Fruit fly (Drosophila melanogaster) whole organism, embryonic: Measurements from ENCODE around the gene CG42585.

Source experiments
- Adf1 ChIP-seq: fragments of 200-800 bp; sonication (Bioruptor generic); IDR thresholded peaks from 2 replicates; pipeline ENCODE4 v1.3.6; 2022; ENCODE audit warnings: missing biosample characterization, missing genetic modification characterization
- Awh ChIP-seq: fragments of 200-800 bp; sonication (Bioruptor generic); IDR thresholded peaks from 2 replicates; pipeline ENCODE4, ENCODE4 v1.3.6; 2022; ENCODE audit warnings: missing biosample characterization, missing genetic modification characterization
- CG10267 ChIP-seq: fragments of 200-800 bp; sonication (Bioruptor generic); optimal IDR thresholded peaks from 2 replicates; lab custom pipeline; 2018; ENCODE audit warnings: missing biosample characterization, mild to moderate bottlenecking, missing genetic modification characterization, moderate library complexity
- CG10462 ChIP-seq: fragments of 200-800 bp; sonication (Bioruptor generic); optimal IDR thresholded peaks from 2 replicates; lab custom pipeline; 2016; ENCODE audit warnings: missing biosample characterization, missing genetic modification characterization
- CG11560 ChIP-seq: fragments of 200-800 bp; sonication (Bioruptor generic); IDR thresholded peaks from 3 replicates; pipeline ENCODE4 v1.3.6; 2022; ENCODE audit warnings: missing biosample characterization, missing genetic modification characterization
- CG12155 ChIP-seq: fragments of 200-800 bp; sonication (Bioruptor generic); optimal IDR thresholded peaks from 3 replicates; lab custom pipeline; 2016; ENCODE audit warnings: missing biosample characterization, missing genetic modification characterization
- CG12659 ChIP-seq: fragments of 200-800 bp; sonication (Bioruptor generic); optimal IDR thresholded peaks from 3 replicates; lab custom pipeline; 2017; ENCODE audit warnings: mild to moderate bottlenecking, missing biosample characterization, missing genetic modification reagents, missing genetic modification characterization
- CG13775 ChIP-seq: fragments of 200-800 bp; sonication (Bioruptor generic); optimal IDR thresholded peaks from 3 replicates; lab custom pipeline; 2017; ENCODE audit warnings: missing biosample characterization, mild to moderate bottlenecking, missing genetic modification characterization
- CG15073 ChIP-seq: fragments of 200-800 bp; sonication (Bioruptor generic); optimal IDR thresholded peaks from 2 replicates; lab custom pipeline; 2016; ENCODE audit warnings: missing biosample characterization, missing genetic modification characterization
- CG15696 ChIP-seq: fragments of 200-800 bp; sonication (Bioruptor generic); optimal IDR thresholded peaks from 2 replicates; lab custom pipeline; 2019; ENCODE audit warnings: missing biosample characterization, mild to moderate bottlenecking, missing genetic modification characterization, moderate library complexity
- CG1603 ChIP-seq: fragments of 200-800 bp; sonication (Bioruptor generic); optimal IDR thresholded peaks from 2 replicates; lab custom pipeline; 2019; ENCODE audit warnings: missing biosample characterization, mild to moderate bottlenecking, missing genetic modification characterization, moderate library complexity
- CG1647 ChIP-seq: fragments of 200-800 bp; sonication (Bioruptor generic); optimal IDR thresholded peaks from 3 replicates; lab custom pipeline; 2016; ENCODE audit warnings: missing biosample characterization, missing genetic modification characterization
- CG17361 ChIP-seq: fragments of 200-800 bp; sonication (Bioruptor generic); IDR thresholded peaks from 3 replicates; pipeline ENCODE4 v1.3.6; 2022; ENCODE audit warnings: missing biosample characterization, missing genetic modification characterization
- CG31365 ChIP-seq: fragments of 200-800 bp; sonication (Bioruptor generic); optimal IDR thresholded peaks from 2 replicates; lab custom pipeline; 2018; ENCODE audit warnings: missing biosample characterization, mild to moderate bottlenecking, missing genetic modification characterization
- CG4360 ChIP-seq: fragments of 200-800 bp; sonication (Bioruptor generic); IDR thresholded peaks from 2 replicates; pipeline ENCODE4 v1.3.6; 2022; ENCODE audit warnings: missing biosample characterization, missing genetic modification characterization
- CG4707 ChIP-seq: fragments of 200-800 bp; sonication (Bioruptor generic); optimal IDR thresholded peaks from 2 replicates; lab custom pipeline; 2018; ENCODE audit warnings: missing biosample characterization, mild to moderate bottlenecking, missing genetic modification characterization, moderate library complexity
- CG5953 ChIP-seq: fragments of 200-800 bp; sonication (Bioruptor generic); IDR thresholded peaks from 2 replicates; pipeline ENCODE4 v1.3.6; 2022; ENCODE audit warnings: missing biosample characterization, missing genetic modification characterization
- CG7271 ChIP-seq: fragments of 200-800 bp; sonication (Bioruptor generic); optimal IDR thresholded peaks from 2 replicates; lab custom pipeline; 2018; ENCODE audit warnings: missing biosample characterization, mild to moderate bottlenecking, missing genetic modification characterization, moderate library complexity
- CG8290 ChIP-seq, 3 experiments: fragments of 200-800 bp; sonication (Bioruptor generic); optimal IDR thresholded peaks; 2 replicates each; lab custom pipeline; 2016 to 2019; ENCODE audit warnings: missing biosample characterization in 3 of 3, missing genetic modification characterization in 3 of 3, mild to moderate bottlenecking in 2 of 3, moderate library complexity in 1 of 3
- CG9215 ChIP-seq: fragments of 200-800 bp; sonication (Bioruptor generic); IDR thresholded peaks from 2 replicates; pipeline ENCODE4 v1.3.6; 2022; ENCODE audit warnings: missing biosample characterization, missing genetic modification characterization
- CG9437 ChIP-seq: fragments of 200-800 bp; sonication (Bioruptor generic); optimal IDR thresholded peaks from 2 replicates; lab custom pipeline; 2018; ENCODE audit warnings: missing biosample characterization, mild to moderate bottlenecking, missing genetic modification characterization
- CG9817 ChIP-seq: fragments of 200-800 bp; sonication (Bioruptor generic); optimal IDR thresholded peaks from 2 replicates; lab custom pipeline; 2018; ENCODE audit warnings: missing biosample characterization, mild to moderate bottlenecking, missing genetic modification characterization, moderate library complexity
- Dad ChIP-seq: fragments of 200-800 bp; sonication (Bioruptor generic); optimal IDR thresholded peaks from 3 replicates; lab custom pipeline; 2016; ENCODE audit warnings: missing biosample characterization, missing genetic modification characterization
- Dp ChIP-seq: fragments of 200-800 bp; sonication (Bioruptor generic); optimal IDR thresholded peaks from 2 replicates; lab custom pipeline; 2018; ENCODE audit warnings: missing biosample characterization, mild to moderate bottlenecking, missing genetic modification characterization, moderate library complexity
- ERR ChIP-seq: fragments of 200-800 bp; sonication (Bioruptor generic); optimal IDR thresholded peaks from 2 replicates; lab custom pipeline; 2016; ENCODE audit warnings: missing biosample characterization, missing genetic modification characterization
- Hsf ChIP-seq: fragments of 200-800 bp; sonication (Bioruptor generic); optimal IDR thresholded peaks from 3 replicates; lab custom pipeline; 2016; ENCODE audit warnings: missing biosample characterization, missing genetic modification characterization
- Max ChIP-seq: fragments of 200-800 bp; sonication (Bioruptor generic); optimal IDR thresholded peaks from 2 replicates; lab custom pipeline; 2016; ENCODE audit warnings: missing biosample characterization, mild to moderate bottlenecking, missing genetic modification characterization
- Med ChIP-seq: fragments of 200-800 bp; sonication (Bioruptor generic); peaks from one replicate; lab custom pipeline; 2016; ENCODE audit warnings: missing biosample characterization, missing genetic modification characterization, mild to moderate bottlenecking, inconsistent platforms, moderate library complexity
- Mes4 ChIP-seq: fragments of 200-800 bp; sonication (Bioruptor generic); optimal IDR thresholded peaks from 2 replicates; lab custom pipeline; 2016; ENCODE audit warnings: missing biosample characterization, missing genetic modification characterization
- Neu2 ChIP-seq: fragments of 200-800 bp; sonication (Bioruptor generic); optimal IDR thresholded peaks from 3 replicates; lab custom pipeline; 2016; ENCODE audit warnings: missing biosample characterization, missing genetic modification characterization, borderline replicate concordance
- NfI ChIP-seq: fragments of 200-800 bp; sonication (Bioruptor generic); optimal IDR thresholded peaks from 3 replicates; lab custom pipeline; 2018; ENCODE audit warnings: missing biosample characterization, mild to moderate bottlenecking, missing genetic modification characterization, moderate library complexity
- Ptx1 ChIP-seq: fragments of 200-800 bp; sonication (Bioruptor generic); IDR thresholded peaks from 2 replicates; pipeline ENCODE4 v1.3.6; 2022; ENCODE audit warnings: missing biosample characterization, missing genetic modification characterization
- Ravus ChIP-seq: fragments of 200-800 bp; sonication (Bioruptor generic); IDR thresholded peaks from 2 replicates; pipeline ENCODE4 v1.3.6; 2022; ENCODE audit warnings: missing biosample characterization, missing genetic modification characterization
- Scr ChIP-seq: fragments of 200-800 bp; sonication (Bioruptor generic); IDR thresholded peaks from 2 replicates; pipeline ENCODE4 v1.3.6; 2022; ENCODE audit warnings: missing biosample characterization, missing genetic modification characterization; ENCODE audit not compliant: partially characterized antibody
- Sox102F ChIP-seq: fragments of 200-800 bp; sonication (Bioruptor generic); optimal IDR thresholded peaks from 2 replicates; lab custom pipeline; 2018; ENCODE audit warnings: missing biosample characterization, mild to moderate bottlenecking, missing genetic modification characterization, moderate library complexity
- Xrp1 ChIP-seq: fragments of 200-800 bp; sonication (Bioruptor generic); IDR thresholded peaks from 2 replicates; pipeline ENCODE4 v1.3.6; 2022; ENCODE audit warnings: missing biosample characterization, missing genetic modification characterization
- YL-1 ChIP-seq: fragments of 200-800 bp; sonication (Bioruptor generic); optimal IDR thresholded peaks from 3 replicates; lab custom pipeline; 2017; ENCODE audit warnings: missing biosample characterization, mild to moderate bottlenecking, missing genetic modification characterization
- ems ChIP-seq: fragments of 200-800 bp; sonication (Bioruptor generic); optimal IDR thresholded peaks from 3 replicates; lab custom pipeline; 2016; ENCODE audit warnings: missing biosample characterization, missing genetic modification characterization
- en ChIP-seq: fragments of 200-800 bp; sonication (Bioruptor generic); optimal IDR thresholded peaks from 2 replicates; lab custom pipeline; 2016; ENCODE audit warnings: missing biosample characterization, missing genetic modification characterization
- gce ChIP-seq: fragments of 200-800 bp; sonication (Bioruptor generic); IDR thresholded peaks from 3 replicates; pipeline ENCODE4 v1.3.6; 2022; ENCODE audit warnings: missing biosample characterization, missing genetic modification characterization
- gfzf ChIP-seq: fragments of 200-800 bp; sonication (Bioruptor generic); optimal IDR thresholded peaks from 2 replicates; lab custom pipeline; 2016; ENCODE audit warnings: missing biosample characterization, mild to moderate bottlenecking, missing genetic modification characterization, moderate library complexity
- hb ChIP-seq: fragments of 200-800 bp; sonication (Bioruptor generic); IDR thresholded peaks from 3 replicates; pipeline ENCODE4 v1.3.6; 2022; ENCODE audit warnings: missing biosample characterization, missing genetic modification characterization; ENCODE audit not compliant: partially characterized antibody
- hkb ChIP-seq, 2 experiments: fragments of 200-800 bp in 1 of 2; fragments of >200 bp in 1 of 2; sonication (Bioruptor generic) in 1 of 2; IDR thresholded peaks in 1 of 2; optimal IDR thresholded peaks in 1 of 2; 2 replicates each; pipeline versions ENCODE4 v1.3.6 to Lab custom; 2017 to 2022; ENCODE audit warnings: missing biosample characterization in 1 of 2, missing genetic modification characterization in 1 of 2
- lilli ChIP-seq: fragments of 200-800 bp; sonication (Bioruptor generic); optimal IDR thresholded peaks from 3 replicates; lab custom pipeline; 2016; ENCODE audit warnings: missing biosample characterization, missing genetic modification characterization
- psq ChIP-seq: fragments of 200-800 bp; sonication (Bioruptor generic); optimal IDR thresholded peaks from 2 replicates; lab custom pipeline; 2017; ENCODE audit warnings: missing biosample characterization, missing genetic modification characterization
- seq ChIP-seq: fragments of 200-800 bp; sonication (Bioruptor generic); IDR thresholded peaks from 2 replicates; pipeline ENCODE4 v1.3.6; 2022; ENCODE audit warnings: missing biosample characterization, missing genetic modification characterization
- tap ChIP-seq: fragments of 200-800 bp; optimal IDR thresholded peaks from 3 replicates; lab custom pipeline; 2019; ENCODE audit warnings: missing biosample characterization, mild to moderate bottlenecking, missing genetic modification characterization, moderate library complexity
- trh ChIP-seq: fragments of 200-800 bp; sonication (Bioruptor generic); optimal IDR thresholded peaks from 2 replicates; lab custom pipeline; 2016; ENCODE audit warnings: missing biosample characterization, missing genetic modification characterization
- twi ChIP-seq: fragments of 200-800 bp; optimal IDR thresholded peaks from 2 replicates; lab custom pipeline; 2019; ENCODE audit warnings: missing biosample characterization, mild to moderate bottlenecking, missing genetic modification characterization, moderate library complexity
- unpg ChIP-seq: fragments of 200-800 bp; sonication (Bioruptor generic); optimal IDR thresholded peaks from 3 replicates; lab custom pipeline; 2018; ENCODE audit warnings: missing biosample characterization, mild to moderate bottlenecking, missing genetic modification characterization, moderate library complexity
- usp ChIP-seq: fragments of >200 bp; optimal IDR thresholded peaks from 2 replicates; lab custom pipeline; 2017; ENCODE audit warnings: missing biosample characterization, missing genetic modification characterization

CG42585 gene

DNA sequence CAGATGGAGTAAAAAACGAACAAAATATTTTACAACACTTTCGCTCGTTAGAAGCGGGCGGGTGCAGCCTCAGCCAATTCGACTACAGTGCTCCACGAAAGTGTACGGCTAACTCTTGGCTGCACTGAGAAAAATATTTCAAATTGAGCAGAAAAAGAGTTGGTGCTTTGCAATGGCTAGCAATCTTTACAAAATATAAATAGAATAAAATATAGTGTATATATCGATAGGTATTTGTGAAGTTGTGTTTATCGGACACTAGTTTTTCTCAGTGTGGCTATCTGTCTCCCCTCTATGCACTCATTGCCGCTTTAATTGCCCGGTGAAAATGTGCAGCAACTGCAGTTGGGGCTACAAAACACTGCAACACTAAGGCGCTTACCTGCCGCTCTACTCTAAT is 38.2 kb upstream of the CG42585 start (continued):
- TF ChIP-seq Awh (no peak), hkb (optimal IDR thresholded peaks at IDR 0.05; lab: Kevin White, UChicago) (no peak), hkb (GFP tag; IDR thresholded peaks at IDR 0.05; lab: Robert Waterston, UW) (0 out of 2 replicates have a peak, but pooled peaks have one; percentile 26), CG9215 (GFP tag; lab: Robert Waterston, UW) (no peak), Max (peak; percentile 36), NfI (GFP tag; lab: Kevin White, UChicago) (peak; percentile 34), ERR (GFP tag; lab: Kevin White, UChicago) (no peak), CG9437 (GFP tag; lab: Kevin White, UChicago) (peak; percentile 34), CG15073 (GFP tag; lab: Kevin White, UChicago) (no peak), trh (GFP tag; lab: Kevin White, UChicago) (peak; percentile 49), Xrp1 (no peak), CG10462 (peak; percentile 25), Scr (no peak), ems (GFP tag; lab: Kevin White, UChicago) (peak; percentile 15), en (GFP tag; lab: Kevin White, UChicago) (no peak), CG7271 (tag; lab: Kevin White, UChicago) (no peak), CG1603 (tag; lab: Kevin White, UChicago) (peak; percentile 89), CG9817 (tag; lab: Kevin White, UChicago) (peak; percentile 8), Sox102F (peak; percentile 84), Dad (no peak), YL-1 (GFP tag; lab: Kevin White, UChicago) (no peak), CG8290 (GFP tag; optimal IDR thresholded peaks at IDR 0.05; lab: Kevin White, UChicago) (peak; percentile 30), CG8290 (tag; optimal IDR thresholded peaks at IDR 0.05; lab: Kevin White, UChicago) (peak in 1 of 2 experiments; percentile 60), twi (tag; lab: Kevin White, UChicago) (peak; percentile 33), Hsf (GFP tag; lab: Kevin White, UChicago) (peak; percentile 13), psq (peak; percentile 21), unpg (peak; percentile 75), Mes4 (GFP tag; lab: Kevin White, UChicago) (no peak), lilli (no peak), CG12155 (GFP tag; lab: Kevin White, UChicago) (peak; percentile 10), usp (GFP tag; lab: Kevin White, UChicago) (no peak), tap (no peak), seq (GFP tag; lab: Robert Waterston, UW) (no peak), CG4360 (GFP tag; lab: Robert Waterston, UW) (no peak), Ptx1 (GFP tag; lab: Robert Waterston, UW) (peak; percentile 61), CG31365 (no peak), CG12659 (GFP tag; lab: Kevin White, UChicago) (peak; percentile 24), Adf1 (GFP tag; lab: Robert Waterston, UW) (no peak), Dp (GFP tag; lab: Kevin White, UChicago) (no peak), CG5953 (GFP tag; lab: Robert Waterston, UW) (peak; percentile 54), CG4707 (peak; percentile 38), gce (no peak), CG15696 (tag; lab: Kevin White, UChicago) (no peak), Med (GFP tag; lab: Kevin White, UChicago) (peak; percentile 84), CG1647 (GFP tag; lab: Kevin White, UChicago) (peak; percentile 9), hb (GFP tag; lab: Robert Waterston, UW) (no peak), CG11560 (peak; percentile 40; the same call in 1 of the 3 replicates), CG13775 (GFP tag; lab: Kevin White, UChicago) (peak; percentile 46), Neu2 (GFP tag; lab: Kevin White, UChicago) (no peak), CG10267 (tag; lab: Kevin White, UChicago) (peak; percentile 18), Ravus (GFP tag; lab: Robert Waterston, UW) (no peak), gfzf (GFP tag; lab: Kevin White, UChicago) (no peak), CG17361 (GFP tag; lab: Robert Waterston, UW) (no peak)
